Worm (Caenorhabditis elegans) whole organism, young adult: Measurements from ENCODE around the gene Y61A9LA.12.

Experiments used
- B0261.1 ChIP-seq: sonication (generic microtip); optimal IDR thresholded peaks from 2 replicates; lab custom pipeline; 2016; ENCODE audit warnings: mild to moderate bottlenecking, missing genetic modification characterization, moderate library complexity, missing compliant biosample characterization
- F23B12.7 ChIP-seq: sonication (generic microtip); optimal IDR thresholded peaks from 2 replicates; lab custom pipeline; 2017; ENCODE audit warnings: missing genetic modification characterization, mild to moderate bottlenecking, missing compliant biosample characterization, antibody characterized with exemption, moderate library complexity; ENCODE audit not compliant: insufficient read depth
- F33H1.4 ChIP-seq: fragments of 200-800 bp; sonication (Bioruptor generic); IDR thresholded peaks from 2 replicates; pipeline ENCODE4 v1.3.6; 2022; ENCODE audit warnings: missing genetic modification reagents, missing genetic modification characterization, missing compliant biosample characterization
- F39B2.1 ChIP-seq: fragments of 200-800 bp; sonication (Bioruptor generic); IDR thresholded peaks from 2 replicates; pipeline ENCODE4 v1.3.6; 2022; ENCODE audit warnings: missing genetic modification reagents, missing genetic modification characterization, missing compliant biosample characterization
- F52B5.7 ChIP-seq: sonication (generic microtip); optimal IDR thresholded peaks from 2 replicates; lab custom pipeline; 2016; ENCODE audit warnings: mild to moderate bottlenecking, missing genetic modification characterization, missing compliant biosample characterization
- F57C9.4 ChIP-seq: sonication (generic microtip); optimal IDR thresholded peaks from 2 replicates; lab custom pipeline; 2017; ENCODE audit warnings: mild to moderate bottlenecking, missing genetic modification characterization, missing compliant biosample characterization
- T26A5.8 ChIP-seq: sonication (generic microtip); optimal IDR thresholded peaks from 2 replicates; lab custom pipeline; 2016; ENCODE audit warnings: missing genetic modification characterization, missing compliant biosample characterization
- Y56A3A.18 ChIP-seq: fragments of 200-800 bp; sonication (Bioruptor generic); IDR thresholded peaks from 2 replicates; pipeline ENCODE4 v1.3.6; 2022; ENCODE audit warnings: missing genetic modification reagents, missing genetic modification characterization, missing compliant biosample characterization
- Y95B8A.8 ChIP-seq: fragments of 200-800 bp; sonication (Bioruptor generic); IDR thresholded peaks from 2 replicates; pipeline ENCODE4 v1.3.6; 2022; ENCODE audit warnings: missing genetic modification reagents, missing genetic modification characterization, missing compliant biosample characterization
- aptf-2 ChIP-seq: fragments of 200-800 bp; sonication (Bioruptor generic); conservative IDR thresholded peaks from 2 replicates; pipeline ENCODE4 v1.3.6; 2022; ENCODE audit warnings: missing genetic modification reagents, missing genetic modification characterization, missing compliant biosample characterization
- attf-3 ChIP-seq: fragments of 200-800 bp; sonication (Bioruptor generic); conservative IDR thresholded peaks from 2 replicates; pipeline ENCODE4 v1.3.6; 2022; ENCODE audit warnings: missing genetic modification reagents, missing genetic modification characterization, missing compliant biosample characterization
- attf-5 ChIP-seq: fragments of 200-800 bp; sonication (Bioruptor generic); optimal IDR thresholded peaks from 2 replicates; lab custom pipeline; 2018; ENCODE audit warnings: mild to moderate bottlenecking, missing genetic modification characterization, missing compliant biosample characterization
- bed-1 ChIP-seq: fragments of 200-800 bp; sonication (Bioruptor generic); IDR thresholded peaks from 2 replicates; pipeline ENCODE4 v1.3.6; 2022; ENCODE audit warnings: missing genetic modification reagents, missing genetic modification characterization, missing compliant biosample characterization
- bed-2 ChIP-seq: fragments of 200-800 bp; sonication (Bioruptor generic); IDR thresholded peaks from 2 replicates; pipeline ENCODE4 v1.3.6; 2022; ENCODE audit warnings: missing genetic modification reagents, missing genetic modification characterization, missing compliant biosample characterization
- ceh-100 ChIP-seq: fragments of 200-800 bp; sonication (Bioruptor generic); IDR thresholded peaks from 2 replicates; pipeline ENCODE4 v1.3.6; 2022; ENCODE audit warnings: missing genetic modification reagents, missing genetic modification characterization, missing compliant biosample characterization
- ceh-40 ChIP-seq: fragments of 200-800 bp; sonication (Bioruptor generic); IDR thresholded peaks from 2 replicates; pipeline ENCODE4 v1.3.6; 2022; ENCODE audit warnings: missing genetic modification characterization, missing compliant biosample characterization
- ceh-79 ChIP-seq: sonication (generic microtip); optimal IDR thresholded peaks from 2 replicates; lab custom pipeline; 2017; ENCODE audit warnings: mild to moderate bottlenecking, missing genetic modification characterization, missing compliant biosample characterization
- die-1 ChIP-seq: sonication (generic microtip); optimal IDR thresholded peaks from 2 replicates; lab custom pipeline; 2016; ENCODE audit warnings: missing genotype, mild to moderate bottlenecking, missing genetic modification characterization, missing compliant biosample characterization
- dox-1 ChIP-seq: fragments of 200-800 bp; sonication (Bioruptor generic); IDR thresholded peaks from 2 replicates; pipeline ENCODE4 v1.3.6; 2022; ENCODE audit warnings: missing genetic modification reagents, missing genetic modification characterization, missing compliant biosample characterization
- egl-44 ChIP-seq: fragments of 200-800 bp; sonication (Bioruptor generic); IDR thresholded peaks from 2 replicates; pipeline ENCODE4 v1.3.6; 2022; ENCODE audit warnings: missing genetic modification reagents, missing genetic modification characterization, missing compliant biosample characterization
- fkh-3 ChIP-seq: sonication (generic microtip); optimal IDR thresholded peaks from 2 replicates; lab custom pipeline; 2016; ENCODE audit warnings: mild to moderate bottlenecking, missing genetic modification characterization, missing compliant biosample characterization
- gei-17 ChIP-seq: fragments of 200-800 bp; sonication (Bioruptor generic); optimal IDR thresholded peaks from 2 replicates; lab custom pipeline; 2018; ENCODE audit warnings: mild to moderate bottlenecking, missing genetic modification characterization, missing compliant biosample characterization
- him-1 ChIP-seq: sonication (generic microtip); optimal IDR thresholded peaks from 2 replicates; lab custom pipeline; 2016; ENCODE audit warnings: missing genotype, missing genetic modification reagents, missing genetic modification characterization, missing compliant biosample characterization
- hmg-20 ChIP-seq: fragments of 200-800 bp; sonication (Bioruptor generic); IDR thresholded peaks from 2 replicates; pipeline ENCODE4 v1.3.6; 2022; ENCODE audit warnings: missing genetic modification reagents, missing genetic modification characterization, missing compliant biosample characterization
- lag-1 ChIP-seq: fragments of 200-800 bp; sonication (Bioruptor generic); IDR thresholded peaks from 2 replicates; pipeline ENCODE4 v1.3.6; 2022; ENCODE audit warnings: missing genetic modification reagents, missing genetic modification characterization, missing compliant biosample characterization
- let-526 ChIP-seq: fragments of 200-800 bp; sonication (Bioruptor generic); IDR thresholded peaks from 2 replicates; pipeline ENCODE4 v1.3.6; 2022; ENCODE audit warnings: missing genetic modification reagents, missing genetic modification characterization, missing compliant biosample characterization
- lin-26 ChIP-seq: fragments of 200-800 bp; sonication (Bioruptor generic); IDR thresholded peaks from 2 replicates; pipeline ENCODE4 v1.3.6; 2022; ENCODE audit warnings: missing genetic modification reagents, missing genetic modification characterization, missing compliant biosample characterization
- lin-54 ChIP-seq: fragments of 200-800 bp; sonication (Bioruptor generic); optimal IDR thresholded peaks from 2 replicates; lab custom pipeline; 2018; ENCODE audit warnings: mild to moderate bottlenecking, missing genetic modification characterization, missing compliant biosample characterization
- lsy-27 ChIP-seq: sonication (generic microtip); optimal IDR thresholded peaks from 2 replicates; lab custom pipeline; 2017; ENCODE audit warnings: missing genetic modification characterization, mild to moderate bottlenecking, missing compliant biosample characterization, antibody characterized with exemption, missing genotype, borderline replicate concordance; ENCODE audit not compliant: insufficient read depth
- madf-10 ChIP-seq: sonication (generic microtip); optimal IDR thresholded peaks from 2 replicates; lab custom pipeline; 2016; ENCODE audit warnings: mild to moderate bottlenecking, missing genetic modification characterization, missing compliant biosample characterization
- madf-3 ChIP-seq: fragments of 200-800 bp; sonication (Bioruptor generic); IDR thresholded peaks from 2 replicates; pipeline ENCODE4 v1.3.6; 2022; ENCODE audit warnings: missing genetic modification reagents, missing genetic modification characterization, missing compliant biosample characterization
- mcd-1 ChIP-seq: fragments of 200-800 bp; sonication (Bioruptor generic); IDR thresholded peaks from 2 replicates; pipeline ENCODE4 v1.3.6; 2022; ENCODE audit warnings: missing genetic modification reagents, missing genetic modification characterization, missing compliant biosample characterization
- nhr-120 ChIP-seq: fragments of 200-800 bp; sonication (Bioruptor generic); IDR thresholded peaks from 2 replicates; pipeline ENCODE4 v1.3.6; 2022; ENCODE audit warnings: missing genetic modification characterization, missing compliant biosample characterization
- pbrm-1 ChIP-seq: fragments of 200-800 bp; sonication (Bioruptor generic); IDR thresholded peaks from 2 replicates; pipeline ENCODE4 v1.3.6; 2022; ENCODE audit warnings: missing genetic modification reagents, missing genetic modification characterization, missing compliant biosample characterization
- pha-4 ChIP-seq: fragments of 150-350 bp; sonication (generic microtip); optimal IDR thresholded peaks from 2 replicates; lab custom pipeline; 2014; ENCODE audit warnings: missing biosample characterization, missing genetic modification reagents, missing genetic modification characterization
- rec-8 ChIP-seq, 2 experiments: sonication (generic microtip); optimal IDR thresholded peaks; 2 replicates each; lab custom pipeline; 2016; ENCODE audit warnings: mild to moderate bottlenecking in 2 of 2, missing genetic modification characterization in 2 of 2, missing genetic modification reagents in 2 of 2, missing genotype in 2 of 2, missing biosample characterization in 1 of 2, missing compliant biosample characterization in 1 of 2, moderate library complexity in 1 of 2
- repo-1 ChIP-seq: sonication (generic microtip); optimal IDR thresholded peaks from 2 replicates; lab custom pipeline; 2017; ENCODE audit warnings: mild to moderate bottlenecking, missing genetic modification characterization, missing compliant biosample characterization
- rpc-1 ChIP-seq, 2 experiments: fragments of 150-350 bp in 1 of 2; sonication (generic microtip) in 1 of 2; optimal IDR thresholded peaks; 2 replicates each; lab custom pipeline; 2014 to 2018; ENCODE audit warnings: missing biosample characterization in 1 of 2, missing genetic modification characterization in 1 of 2, missing genetic modification reagents in 1 of 2, missing genotype in 1 of 2
- snpc-1.1 ChIP-seq: sonication (generic microtip); optimal IDR thresholded peaks from 2 replicates; lab custom pipeline; 2017; ENCODE audit warnings: missing genetic modification characterization, mild to moderate bottlenecking, missing compliant biosample characterization, antibody characterized with exemption, moderate library complexity, missing genotype, missing genetic modification reagents; ENCODE audit not compliant: insufficient read depth
- snpc-4 ChIP-seq, 5 experiments: fragments of 150-350 bp in 1 of 5; sonication (generic microtip) in 4 of 5; optimal IDR thresholded peaks; 2 replicates each; lab custom pipeline; 2014 to 2018; ENCODE audit warnings: missing genetic modification characterization in 5 of 5, missing biosample characterization in 3 of 5, antibody characterized with exemption in 2 of 5, mild to moderate bottlenecking in 2 of 5, missing compliant biosample characterization in 2 of 5, missing genotype in 2 of 5, moderate library complexity in 2 of 5, missing genetic modification reagents in 1 of 5
- tlf-1 ChIP-seq: fragments of 200-800 bp; sonication (Bioruptor generic); optimal IDR thresholded peaks from 2 replicates; lab custom pipeline; 2018; ENCODE audit warnings: mild to moderate bottlenecking, missing genetic modification characterization, missing compliant biosample characterization
- unc-62 ChIP-seq: fragments of 150-350 bp; optimal IDR thresholded peaks from 2 replicates; lab custom pipeline; 2014; ENCODE audit warnings: missing biosample characterization, missing genetic modification reagents, missing genetic modification characterization
- xnd-1 ChIP-seq: sonication (generic microtip); optimal IDR thresholded peaks from 2 replicates; lab custom pipeline; 2016; ENCODE audit warnings: missing genotype, missing genetic modification reagents, missing genetic modification characterization, missing compliant biosample characterization
- zfh-2 ChIP-seq: fragments of 200-800 bp; sonication (Bioruptor generic); conservative IDR thresholded peaks from 2 replicates; pipeline ENCODE4 v1.3.6; 2022; ENCODE audit warnings: missing genetic modification reagents, missing genetic modification characterization, missing compliant biosample characterization
- zim-3 ChIP-seq: sonication (generic microtip); optimal IDR thresholded peaks from 2 replicates; lab custom pipeline; 2017; ENCODE audit warnings: mild to moderate bottlenecking, missing genetic modification characterization, moderate library complexity, missing compliant biosample characterization
- ztf-18 ChIP-seq: sonication (generic microtip); optimal IDR thresholded peaks from 2 replicates; lab custom pipeline; 2016; ENCODE audit warnings: missing genotype, mild to moderate bottlenecking, missing genetic modification characterization, missing compliant biosample characterization
- ztf-6 ChIP-seq: fragments of 200-800 bp; sonication (Bioruptor generic); IDR thresholded peaks from 2 replicates; pipeline ENCODE4 v1.3.6; 2022; ENCODE audit warnings: missing genetic modification reagents, missing genetic modification characterization, missing compliant biosample characterization

Y61A9LA.12 gene

DNA sequence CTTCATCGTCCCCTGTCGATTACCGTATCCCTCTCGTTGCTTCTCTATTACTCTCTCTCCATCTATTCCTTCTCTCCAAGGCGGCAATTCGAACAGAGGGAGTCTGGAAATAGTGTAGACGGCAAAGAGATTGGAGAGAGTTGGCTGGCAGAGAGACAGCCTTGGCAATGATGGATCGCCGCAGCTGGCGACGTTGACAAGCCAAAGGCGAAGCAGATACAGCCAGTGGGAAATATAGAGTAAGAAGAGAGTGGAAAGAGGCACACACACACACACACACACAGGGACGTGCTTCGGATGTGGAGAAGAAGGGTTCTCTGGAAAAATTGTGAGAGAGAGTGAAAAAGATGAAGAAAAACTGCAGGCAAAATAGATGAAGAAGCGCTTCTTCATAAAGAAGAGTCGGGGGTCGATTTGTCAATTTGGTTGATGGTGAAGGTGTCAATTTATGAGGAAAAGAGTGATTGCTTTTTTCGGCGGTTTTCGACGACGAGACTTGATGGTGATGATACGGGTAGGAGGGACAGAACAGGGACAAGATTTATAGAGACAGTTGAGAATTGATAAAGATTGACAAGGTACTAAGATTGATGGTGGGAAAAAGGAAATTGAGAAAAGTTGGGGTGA, 45.7 kb upstream of the Y61A9LA.12 start (continued):
- TF ChIP-seq F23B12.7 = no peak
- TF ChIP-seq lin-54 (GFP tag; lab: Kevin White, UChicago) = no peak
- no peak for TF ChIP-seq ceh-40
- no peak for TF ChIP-seq rec-8 (tag; optimal IDR thresholded peaks at IDR 0.05; lab: Kevin White, UChicago)
- no peak for TF ChIP-seq Y95B8A.8
- no peak for TF ChIP-seq dox-1 (GFP tag; lab: Robert Waterston, UW)
- no peak for TF ChIP-seq lin-26 (GFP tag; lab: Robert Waterston, UW)
- TF ChIP-seq aptf-2 (GFP tag; lab: Robert Waterston, UW) = no peak
- no peak for TF ChIP-seq die-1
- TF ChIP-seq zim-3 = no peak
- no peak for TF ChIP-seq gei-17
- no peak for TF ChIP-seq rpc-1 (optimal IDR thresholded peaks at IDR 0.05; lab: Kevin White, UChicago)
- no peak for TF ChIP-seq rpc-1 (tag; optimal IDR thresholded peaks at IDR 0.05; lab: Kevin White, UChicago)
- TF ChIP-seq let-526 (GFP tag; lab: Robert Waterston, UW) = no peak
- no peak for TF ChIP-seq xnd-1 (tag; lab: Kevin White, UChicago)
- no peak for TF ChIP-seq ztf-18 (tag; lab: Kevin White, UChicago)
- TF ChIP-seq zfh-2 (GFP tag; lab: Robert Waterston, UW) = peak; percentile 73
- TF ChIP-seq attf-5 (GFP tag; lab: Kevin White, UChicago) = no peak
- no peak for TF ChIP-seq B0261.1
- TF ChIP-seq attf-3 (GFP tag; lab: Robert Waterston, UW) = no peak
- no peak for TF ChIP-seq ceh-100 (GFP tag; lab: Robert Waterston, UW)
- no peak for TF ChIP-seq F33H1.4 (GFP tag; lab: Robert Waterston, UW)
- TF ChIP-seq egl-44 (GFP tag; lab: Robert Waterston, UW) = no peak
- no peak for TF ChIP-seq madf-3 (GFP tag; lab: Robert Waterston, UW)
- no peak for TF ChIP-seq bed-2
- no peak for TF ChIP-seq ceh-79 (tag; lab: Kevin White, UChicago)
- no peak for TF ChIP-seq T26A5.8 (tag; lab: Kevin White, UChicago)
- peak; percentile 46 for TF ChIP-seq F52B5.7 (tag; lab: Kevin White, UChicago)
- peak; percentile 27 for TF ChIP-seq madf-10 (tag; lab: Kevin White, UChicago)
- TF ChIP-seq ztf-6 (GFP tag; lab: Robert Waterston, UW) = no peak
- no peak for TF ChIP-seq repo-1
- TF ChIP-seq lsy-27 (tag; lab: Kevin White, UChicago) = no peak
- peak; percentile 1 for TF ChIP-seq snpc-4 (GFP tag; optimal IDR thresholded peaks at IDR 0.05; lab: Kevin White, UChicago)
- TF ChIP-seq snpc-4 (tag; optimal IDR thresholded peaks at IDR 0.05; lab: Kevin White, UChicago) = no peak
- TF ChIP-seq F57C9.4 = no peak
- TF ChIP-seq Y56A3A.18 = no peak
- TF ChIP-seq nhr-120 (GFP tag; lab: Robert Waterston, UW) = no peak
- no peak for TF ChIP-seq lag-1
- no peak for TF ChIP-seq pha-4 (tag; lab: Kevin White, UChicago)
- no peak for TF ChIP-seq pbrm-1 (GFP tag; lab: Robert Waterston, UW)
- no peak for TF ChIP-seq him-1 (tag; lab: Kevin White, UChicago)
- TF ChIP-seq hmg-20 (GFP tag; lab: Robert Waterston, UW) = no peak
- TF ChIP-seq tlf-1 = no peak
- peak; percentile 86 for TF ChIP-seq unc-62 (GFP tag; lab: Kevin White, UChicago)
- no peak for TF ChIP-seq fkh-3 (tag; lab: Kevin White, UChicago)
- 0 out of 2 replicates have a peak, but pooled peaks have one; percentile 20 for TF ChIP-seq mcd-1
- TF ChIP-seq F39B2.1 (GFP tag; lab: Robert Waterston, UW) = no peak
- TF ChIP-seq bed-1 (GFP tag; lab: Robert Waterston, UW) = no peak
- TF ChIP-seq snpc-1.1 (tag; lab: Kevin White, UChicago) = no peak
